Worm (Caenorhabditis elegans) whole organism, early embryonic: ENCODE results near the gene adk-1.

Source experiments
- B0310.2 ChIP-seq: sonication (generic microtip); optimal IDR thresholded peaks from 2 replicates; lab custom pipeline; 2016; ENCODE audit warnings: mild to moderate bottlenecking, missing genetic modification characterization, missing compliant biosample characterization
- F13C5.2 ChIP-seq: sonication (generic microtip); optimal IDR thresholded peaks from 2 replicates; lab custom pipeline; 2017; ENCODE audit warnings: mild to moderate bottlenecking, missing genetic modification characterization, inconsistent platforms, missing compliant biosample characterization
- aly-1 ChIP-seq: sonication (generic microtip); optimal IDR thresholded peaks from 2 replicates; lab custom pipeline; 2016; ENCODE audit warnings: missing genetic modification characterization, missing compliant biosample characterization
- ama-1 ChIP-seq: fragments of 150-350 bp; optimal IDR thresholded peaks from 2 replicates; lab custom pipeline; 2014
- ceh-13 ChIP-seq: fragments of 200-800 bp; sonication (Bioruptor generic); optimal IDR thresholded peaks from 2 replicates; lab custom pipeline; 2018; ENCODE audit warnings: mild to moderate bottlenecking, missing genetic modification characterization, missing compliant biosample characterization
- ets-7 ChIP-seq: sonication (generic microtip); optimal IDR thresholded peaks from 2 replicates; lab custom pipeline; 2016; ENCODE audit warnings: missing genotype, missing genetic modification characterization, missing compliant biosample characterization
- flt-1 ChIP-seq: fragments of 200-800 bp; sonication (Bioruptor generic); IDR thresholded peaks from 2 replicates; pipeline ENCODE4 v1.3.6; 2022; ENCODE audit warnings: missing genetic modification characterization, missing compliant biosample characterization
- hmg-4 ChIP-seq: fragments of 200-800 bp; sonication (Bioruptor generic); optimal IDR thresholded peaks from 2 replicates; lab custom pipeline; 2018; ENCODE audit warnings: mild to moderate bottlenecking, missing genetic modification characterization, missing compliant biosample characterization
- scrt-1 ChIP-seq: fragments of 200-800 bp; sonication (Bioruptor generic); IDR thresholded peaks from 2 replicates; pipeline ENCODE4 v1.3.6; 2022; ENCODE audit warnings: missing genetic modification characterization, missing compliant biosample characterization

ce11 chrIV:11159886-11160285 lies 50.7 kb downstream of the adk-1 start, which contains the start of gene mboa-4:
- TF ChIP-seq scrt-1 (no peak), ceh-13 (no peak), ama-1 (no peak), ets-7 (tag; lab: Kevin White, UChicago) (no peak), aly-1 (no peak), F13C5.2 (tag; lab: Kevin White, UChicago) (no peak), flt-1 (GFP tag; lab: Robert Waterston, UW) (no peak), B0310.2 (tag; lab: Kevin White, UChicago) (no peak), hmg-4 (GFP tag; lab: Kevin White, UChicago) (no peak)
